Worm (Caenorhabditis elegans): ENCODE data around the gene F01G4.4.

ce11 chrIV:11145929-11146339, 2.8 kb downstream of the F01G4.4 start:
- TF ChIP-seq lsy-2 (tag; optimal IDR thresholded peaks at IDR 0.05) (no peak), lir-3 (tag; optimal IDR thresholded peaks at IDR 0.05) (no peak), D1046.2 (GFP tag; IDR thresholded peaks at IDR 0.05) (no peak), lin-13 (GFP tag; optimal IDR thresholded peaks at IDR 0.05) (no peak)
